Fruit fly (Drosophila melanogaster) whole organism, embryonic: ENCODE data around the gene CG11842.

Experiments used
- Atf3 ChIP-seq: fragments of 200-800 bp; sonication (Bioruptor generic); optimal IDR thresholded peaks from 3 replicates; lab custom pipeline; 2016; ENCODE audit warnings: missing biosample characterization, missing genetic modification characterization
- CG10321 ChIP-seq: fragments of 200-800 bp; sonication (Bioruptor generic); IDR thresholded peaks from 2 replicates; pipeline ENCODE4 v1.3.6; 2022; ENCODE audit warnings: missing biosample characterization, missing genetic modification characterization
- CG10543 ChIP-seq: fragments of 200-800 bp; sonication (Bioruptor generic); optimal IDR thresholded peaks from 3 replicates; lab custom pipeline; 2017; ENCODE audit warnings: missing biosample characterization, mild to moderate bottlenecking, missing genetic modification characterization, moderate library complexity
- CG10654 ChIP-seq: fragments of 200-800 bp; sonication (Bioruptor generic); optimal IDR thresholded peaks from 2 replicates; lab custom pipeline; 2016; ENCODE audit warnings: missing biosample characterization, missing genetic modification characterization
- CG10959 ChIP-seq: fragments of 200-800 bp; sonication (Bioruptor generic); IDR thresholded peaks from 2 replicates; pipeline ENCODE4 v1.3.6; 2022; ENCODE audit warnings: missing biosample characterization, missing genetic modification characterization
- CG11398 ChIP-seq: fragments of 200-800 bp; sonication (Bioruptor generic); optimal IDR thresholded peaks from 2 replicates; lab custom pipeline; 2016; ENCODE audit warnings: missing biosample characterization, missing genetic modification characterization
- CG12104 ChIP-seq: fragments of 200-800 bp; sonication (Bioruptor generic); optimal IDR thresholded peaks from 3 replicates; lab custom pipeline; 2016; ENCODE audit warnings: missing biosample characterization, missing genetic modification characterization
- CG12299 ChIP-seq: fragments of 200-800 bp; sonication (Bioruptor generic); optimal IDR thresholded peaks from 2 replicates; lab custom pipeline; 2018; ENCODE audit warnings: missing biosample characterization, mild to moderate bottlenecking, missing genetic modification characterization
- CG12744 ChIP-seq: fragments of 200-800 bp; sonication (Bioruptor generic); optimal IDR thresholded peaks from 2 replicates; lab custom pipeline; 2016; ENCODE audit warnings: missing biosample characterization, missing genetic modification characterization
- CG14667 ChIP-seq: fragments of 200-800 bp; sonication (Bioruptor generic); IDR thresholded peaks from 2 replicates; pipeline ENCODE4 v1.3.6; 2022; ENCODE audit warnings: missing biosample characterization, missing genetic modification characterization
- CG15601 ChIP-seq: fragments of 200-800 bp; sonication (Bioruptor generic); optimal IDR thresholded peaks from 3 replicates; lab custom pipeline; 2019; ENCODE audit warnings: missing biosample characterization, mild to moderate bottlenecking, missing genetic modification characterization, moderate library complexity
- CG1647 ChIP-seq: fragments of 200-800 bp; sonication (Bioruptor generic); optimal IDR thresholded peaks from 3 replicates; lab custom pipeline; 2016; ENCODE audit warnings: missing biosample characterization, missing genetic modification characterization
- CG17359 ChIP-seq: fragments of 200-800 bp; sonication (Bioruptor generic); optimal IDR thresholded peaks from 3 replicates; lab custom pipeline; 2018; ENCODE audit warnings: missing biosample characterization, mild to moderate bottlenecking, missing genetic modification characterization, moderate library complexity
- CG2889 ChIP-seq: fragments of 200-800 bp; sonication (Bioruptor generic); IDR thresholded peaks from 3 replicates; pipeline ENCODE4 v1.3.6; 2022; ENCODE audit warnings: missing biosample characterization, missing genetic modification characterization
- CG3407 ChIP-seq: fragments of 200-800 bp; sonication (Bioruptor generic); optimal IDR thresholded peaks from 2 replicates; lab custom pipeline; 2018; ENCODE audit warnings: missing biosample characterization, mild to moderate bottlenecking, missing genetic modification characterization
- CG6813 ChIP-seq: fragments of 200-800 bp; sonication (Bioruptor generic); optimal IDR thresholded peaks from 2 replicates; lab custom pipeline; 2017; ENCODE audit warnings: missing biosample characterization, missing genetic modification characterization, mild to moderate bottlenecking, moderate library complexity, missing genetic modification reagents
- CG7271 ChIP-seq: fragments of 200-800 bp; sonication (Bioruptor generic); optimal IDR thresholded peaks from 2 replicates; lab custom pipeline; 2018; ENCODE audit warnings: missing biosample characterization, mild to moderate bottlenecking, missing genetic modification characterization, moderate library complexity
- CG7372 ChIP-seq: fragments of 200-800 bp; sonication (Bioruptor generic); IDR thresholded peaks from 2 replicates; pipeline ENCODE4 v1.3.6; 2022; ENCODE audit warnings: missing biosample characterization, missing genetic modification characterization
- CG8388 ChIP-seq: fragments of 200-800 bp; sonication (Bioruptor generic); optimal IDR thresholded peaks from 2 replicates; lab custom pipeline; 2019; ENCODE audit warnings: missing biosample characterization, mild to moderate bottlenecking, missing genetic modification characterization, moderate library complexity
- CG8478 ChIP-seq: fragments of >200 bp; optimal IDR thresholded peaks from 2 replicates; lab custom pipeline; 2018
- CHES-1-like ChIP-seq: fragments of 200-800 bp; sonication (Bioruptor generic); optimal IDR thresholded peaks from 2 replicates; lab custom pipeline; 2016; ENCODE audit warnings: missing biosample characterization, missing genetic modification characterization
- Dip2 ChIP-seq: fragments of 200-800 bp; sonication (Bioruptor generic); IDR thresholded peaks from 2 replicates; pipeline ENCODE4 v1.3.6; 2022; ENCODE audit warnings: missing biosample characterization, missing genetic modification characterization
- Ets65A ChIP-seq: fragments of 200-800 bp; sonication (Bioruptor generic); peaks from one replicate; lab custom pipeline; 2016; ENCODE audit warnings: missing biosample characterization, missing genetic modification characterization
- Lpt ChIP-seq: fragments of >200 bp; optimal IDR thresholded peaks from 2 replicates; lab custom pipeline; 2018; ENCODE audit warnings: missing biosample characterization, missing genetic modification characterization
- Oli ChIP-seq: fragments of 200-800 bp; sonication (Bioruptor generic); optimal IDR thresholded peaks from 2 replicates; lab custom pipeline; 2018; ENCODE audit warnings: missing biosample characterization, mild to moderate bottlenecking, missing genetic modification characterization, moderate library complexity
- Opbp ChIP-seq: fragments of 200-800 bp; sonication (Bioruptor generic); IDR thresholded peaks from 3 replicates; pipeline ENCODE4 v1.3.6; 2022; ENCODE audit warnings: missing biosample characterization, missing genetic modification characterization; ENCODE audit not compliant: partially characterized antibody
- Sox102F ChIP-seq: fragments of 200-800 bp; sonication (Bioruptor generic); optimal IDR thresholded peaks from 2 replicates; lab custom pipeline; 2018; ENCODE audit warnings: missing biosample characterization, mild to moderate bottlenecking, missing genetic modification characterization, moderate library complexity
- Sry-β ChIP-seq: fragments of 200-800 bp; sonication (Bioruptor generic); optimal IDR thresholded peaks from 2 replicates; lab custom pipeline; 2018; ENCODE audit warnings: missing biosample characterization, mild to moderate bottlenecking, missing genetic modification characterization, moderate library complexity
- YL-1 ChIP-seq: fragments of 200-800 bp; sonication (Bioruptor generic); optimal IDR thresholded peaks from 3 replicates; lab custom pipeline; 2017; ENCODE audit warnings: missing biosample characterization, mild to moderate bottlenecking, missing genetic modification characterization
- caup ChIP-seq: fragments of 200-800 bp; sonication (Bioruptor generic); optimal IDR thresholded peaks from 3 replicates; lab custom pipeline; 2017; ENCODE audit warnings: missing biosample characterization, mild to moderate bottlenecking, missing genetic modification characterization, moderate library complexity; ENCODE audit not compliant: severe bottlenecking
- chn ChIP-seq: fragments of 200-800 bp; sonication (Bioruptor generic); optimal IDR thresholded peaks from 2 replicates; lab custom pipeline; 2016; ENCODE audit warnings: missing biosample characterization, missing genetic modification characterization
- crc ChIP-seq: fragments of 200-800 bp; sonication (Bioruptor generic); optimal IDR thresholded peaks from 2 replicates; lab custom pipeline; 2016; ENCODE audit warnings: missing biosample characterization, missing genetic modification characterization
- fd3F ChIP-seq: fragments of 200-800 bp; sonication (Bioruptor generic); optimal IDR thresholded peaks from 2 replicates; lab custom pipeline; 2018; ENCODE audit warnings: missing biosample characterization, mild to moderate bottlenecking, missing genetic modification characterization, moderate library complexity
- fd96Cb ChIP-seq: fragments of 200-800 bp; sonication (Bioruptor generic); optimal IDR thresholded peaks from 2 replicates; lab custom pipeline; 2018; ENCODE audit warnings: missing biosample characterization, mild to moderate bottlenecking, missing genetic modification characterization, moderate library complexity
- grau ChIP-seq: fragments of 200-800 bp; optimal IDR thresholded peaks from 3 replicates; lab custom pipeline; 2019; ENCODE audit warnings: missing biosample characterization, mild to moderate bottlenecking, missing genetic modification characterization, moderate library complexity
- h ChIP-seq: fragments of >200 bp; optimal IDR thresholded peaks from 2 replicates; lab custom pipeline; 2017
- ken ChIP-seq: fragments of 200-800 bp; sonication (Bioruptor generic); IDR thresholded peaks from 3 replicates; pipeline ENCODE4 v1.3.6; 2022; ENCODE audit warnings: missing biosample characterization, missing genetic modification characterization
- knrl ChIP-seq: fragments of 200-800 bp; sonication (Bioruptor generic); IDR thresholded peaks from 3 replicates; pipeline ENCODE4 v1.3.6; 2022; ENCODE audit warnings: missing biosample characterization, missing genetic modification characterization; ENCODE audit not compliant: partially characterized antibody
- lab ChIP-seq: fragments of 200-800 bp; sonication (Bioruptor generic); optimal IDR thresholded peaks from 3 replicates; lab custom pipeline; 2017; ENCODE audit warnings: missing biosample characterization, missing genetic modification characterization, mild to moderate bottlenecking, moderate library complexity, missing genetic modification reagents
- nau ChIP-seq: fragments of 200-800 bp; sonication (Bioruptor generic); optimal IDR thresholded peaks from 3 replicates; lab custom pipeline; 2017; ENCODE audit warnings: missing biosample characterization, mild to moderate bottlenecking, missing genetic modification characterization, missing genetic modification reagents
- nerfin-1 ChIP-seq: fragments of 200-800 bp; sonication (Bioruptor generic); optimal IDR thresholded peaks from 3 replicates; lab custom pipeline; 2019; ENCODE audit warnings: missing biosample characterization, mild to moderate bottlenecking, missing genetic modification characterization, moderate library complexity
- prd ChIP-seq, 3 experiments: fragments of >200 bp in 2 of 3; fragments of 200-800 bp in 1 of 3; sonication (Bioruptor generic) in 1 of 3; optimal IDR thresholded peaks in 2 of 3; IDR thresholded peaks in 1 of 3; 2 replicates in 2 of 3; 3 replicates in 1 of 3; pipeline versions ENCODE4 v1.3.6 to Lab custom; 2017 to 2022; ENCODE audit warnings: missing biosample characterization in 1 of 3, missing genetic modification characterization in 1 of 3
- salm ChIP-seq: fragments of 200-800 bp; sonication (Bioruptor generic); optimal IDR thresholded peaks from 2 replicates; lab custom pipeline; 2018; ENCODE audit warnings: missing biosample characterization, mild to moderate bottlenecking, missing genetic modification characterization
- sisA ChIP-seq: fragments of 200-800 bp; sonication (Bioruptor generic); IDR thresholded peaks from 2 replicates; pipeline ENCODE4 v1.3.6; 2022; ENCODE audit warnings: missing biosample characterization, missing genetic modification characterization
- sna ChIP-seq: fragments of 200-800 bp; sonication (Bioruptor generic); IDR thresholded peaks from 2 replicates; pipeline ENCODE4 v1.3.6; 2022; ENCODE audit warnings: missing biosample characterization, missing genetic modification characterization; ENCODE audit not compliant: partially characterized antibody
- stc ChIP-seq: fragments of 200-800 bp; sonication (Bioruptor generic); IDR thresholded peaks from 2 replicates; pipeline ENCODE4 v1.3.6; 2022; ENCODE audit warnings: missing biosample characterization, missing genetic modification characterization
- tna ChIP-seq: fragments of 200-800 bp; sonication (Bioruptor generic); IDR thresholded peaks from 2 replicates; pipeline ENCODE4 v1.3.6; 2022; ENCODE audit warnings: missing biosample characterization, missing genetic modification characterization; ENCODE audit not compliant: partially characterized antibody
- zen2 ChIP-seq: fragments of 200-800 bp; sonication (Bioruptor generic); IDR thresholded peaks from 3 replicates; pipeline ENCODE4 v1.3.6; 2022; ENCODE audit warnings: missing biosample characterization, missing genetic modification characterization; ENCODE audit not compliant: partially characterized antibody
- zf30C ChIP-seq: fragments of 200-800 bp; sonication (Bioruptor generic); optimal IDR thresholded peaks from 3 replicates; lab custom pipeline; 2018; ENCODE audit warnings: missing biosample characterization, mild to moderate bottlenecking, missing genetic modification characterization

CG11842 gene

DNA sequence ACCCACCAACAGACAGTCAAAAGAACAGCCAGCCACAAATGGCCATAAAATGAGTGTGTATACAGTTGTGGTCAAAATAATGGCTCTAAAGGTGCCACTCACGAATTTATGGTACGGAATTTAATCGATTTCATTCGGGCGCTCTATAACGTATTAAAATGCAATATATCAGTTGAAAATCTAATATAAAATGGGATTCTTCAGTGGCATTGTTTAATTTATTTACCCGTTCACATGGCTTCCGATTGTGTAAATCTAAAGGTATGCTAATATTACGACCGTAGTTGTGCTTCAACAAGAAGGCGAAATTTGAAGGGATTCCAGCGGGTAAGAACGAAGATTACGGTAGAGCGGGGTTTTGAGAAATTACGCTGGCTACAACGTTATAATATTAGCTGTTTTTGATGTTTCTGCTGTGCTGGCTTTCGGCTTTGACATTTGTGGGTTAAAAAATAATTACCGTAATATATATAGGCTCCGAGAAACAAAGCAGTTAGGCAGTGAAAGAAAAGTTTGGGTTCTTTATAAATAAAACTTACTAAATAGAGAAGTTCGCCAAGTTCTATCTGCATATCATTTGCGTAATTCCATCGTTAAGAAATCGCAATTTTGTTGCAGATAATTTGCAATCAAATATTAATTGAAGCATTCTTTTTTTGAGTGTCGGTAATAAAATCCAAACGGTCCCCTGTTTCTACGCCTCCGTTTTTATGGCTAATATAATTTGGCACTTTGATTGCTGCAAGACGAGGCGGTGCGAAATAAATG is 23.3 kb downstream of the CG11842 start (continued):
- no peak for TF ChIP-seq CG7271 (tag; lab: Kevin White, UChicago)
- TF ChIP-seq CG11398 (GFP tag; lab: Kevin White, UChicago) = no peak
- TF ChIP-seq Atf3 (GFP tag; lab: Kevin White, UChicago) = no peak
- no peak for TF ChIP-seq nerfin-1 (tag; lab: Kevin White, UChicago)
- no peak for TF ChIP-seq CG10543
- no peak for TF ChIP-seq crc (GFP tag; lab: Kevin White, UChicago)
- TF ChIP-seq chn = no peak
- no peak for TF ChIP-seq nau
- no peak for TF ChIP-seq CG8388 (GFP tag; lab: Kevin White, UChicago)
- TF ChIP-seq h (lab: Kevin White, UChicago) = no peak
- no peak for TF ChIP-seq fd3F (GFP tag; lab: Kevin White, UChicago)
- TF ChIP-seq CG6813 (GFP tag; lab: Kevin White, UChicago) = no peak
- peak; percentile 45 for TF ChIP-seq stc (GFP tag; lab: Robert Waterston, UW)
- TF ChIP-seq fd96Cb = no peak
- peak; percentile 77 for TF ChIP-seq Ets65A
- TF ChIP-seq CG8478 (lab: Kevin White, UChicago) = no peak
- TF ChIP-seq Sox102F = peak; percentile 34
- no peak for TF ChIP-seq zf30C (GFP tag; lab: Kevin White, UChicago)
- no peak for TF ChIP-seq tna
- 0 out of 3 replicates have a peak, but pooled peaks have one; percentile 25 for TF ChIP-seq ken (GFP tag; lab: Robert Waterston, UW)
- no peak for TF ChIP-seq CG1647 (GFP tag; lab: Kevin White, UChicago)
- no peak for TF ChIP-seq CG12299
- no peak for TF ChIP-seq CHES-1-like
- TF ChIP-seq CG2889 (GFP tag; lab: Robert Waterston, UW) = no peak
- TF ChIP-seq CG12104 (GFP tag; lab: Kevin White, UChicago) = no peak
- TF ChIP-seq CG15601 (tag; lab: Kevin White, UChicago) = no peak
- TF ChIP-seq zen2 = no peak
- no peak for TF ChIP-seq CG10654 (GFP tag; lab: Kevin White, UChicago)
- no peak for TF ChIP-seq CG14667 (GFP tag; lab: Robert Waterston, UW)
- TF ChIP-seq sna (GFP tag; lab: Robert Waterston, UW) = no peak
- no peak for TF ChIP-seq Sry-β
- no peak for TF ChIP-seq CG3407 (GFP tag; lab: Kevin White, UChicago)
- no peak for TF ChIP-seq CG7372
- TF ChIP-seq Opbp (GFP tag; lab: Robert Waterston, UW) = no peak
- no peak for TF ChIP-seq prd (optimal IDR thresholded peaks at IDR 0.05; lab: Kevin White, UChicago)
- 0 out of 3 replicates have a peak, but pooled peaks have one; percentile 23 for TF ChIP-seq prd (GFP tag; IDR thresholded peaks at IDR 0.05; lab: Robert Waterston, UW)
- TF ChIP-seq Dip2 (GFP tag; lab: Robert Waterston, UW) = no peak
- no peak for TF ChIP-seq knrl (GFP tag; lab: Robert Waterston, UW)
- peak; percentile 31 for TF ChIP-seq lab (GFP tag; lab: Kevin White, UChicago)
- TF ChIP-seq CG17359 (tag; lab: Kevin White, UChicago) = no peak
- TF ChIP-seq Lpt (GFP tag; lab: Kevin White, UChicago) = no peak
- no peak for TF ChIP-seq CG10959 (GFP tag; lab: Robert Waterston, UW)
- no peak for TF ChIP-seq CG12744 (GFP tag; lab: Kevin White, UChicago)
- no peak for TF ChIP-seq CG10321 (GFP tag; lab: Robert Waterston, UW)
- TF ChIP-seq Oli (tag; lab: Kevin White, UChicago) = no peak
- TF ChIP-seq grau = peak; percentile 12
- no peak for TF ChIP-seq sisA (GFP tag; lab: Robert Waterston, UW)
- no peak for TF ChIP-seq YL-1
- TF ChIP-seq caup = no peak
- TF ChIP-seq salm (tag; lab: Kevin White, UChicago) = no peak
